Fruit fly (Drosophila melanogaster) whole organism, embryonic: ENCODE results near the gene CG8236.

ENCODE experiments used
- Antp ChIP-seq: fragments of 200-800 bp; sonication (Bioruptor generic); optimal IDR thresholded peaks from 3 replicates; lab custom pipeline; 2016; ENCODE audit warnings: missing biosample characterization, missing genetic modification characterization
- Atf3 ChIP-seq: fragments of 200-800 bp; sonication (Bioruptor generic); optimal IDR thresholded peaks from 3 replicates; lab custom pipeline; 2016; ENCODE audit warnings: missing biosample characterization, missing genetic modification characterization
- CG10366 ChIP-seq: fragments of 200-800 bp; sonication (Bioruptor generic); IDR thresholded peaks from 2 replicates; pipeline ENCODE4 v1.3.6; 2022; ENCODE audit warnings: missing biosample characterization, missing genetic modification characterization
- CG11247 ChIP-seq: fragments of 200-800 bp; sonication (Bioruptor generic); IDR thresholded peaks from 2 replicates; pipeline ENCODE4 v1.3.6; 2022; ENCODE audit warnings: missing biosample characterization, missing genetic modification characterization
- CG11695 ChIP-seq: fragments of 200-800 bp; sonication (Bioruptor generic); IDR thresholded peaks from 3 replicates; pipeline ENCODE4 v1.3.6; 2022; ENCODE audit warnings: missing biosample characterization, missing genetic modification characterization
- CG12104 ChIP-seq: fragments of 200-800 bp; sonication (Bioruptor generic); optimal IDR thresholded peaks from 3 replicates; lab custom pipeline; 2016; ENCODE audit warnings: missing biosample characterization, missing genetic modification characterization
- CG12236 ChIP-seq: fragments of 200-800 bp; sonication (Bioruptor generic); optimal IDR thresholded peaks from 2 replicates; lab custom pipeline; 2016; ENCODE audit warnings: missing biosample characterization, missing genetic modification characterization
- CG12391 ChIP-seq: fragments of 200-800 bp; sonication (Bioruptor generic); optimal IDR thresholded peaks from 3 replicates; lab custom pipeline; 2018; ENCODE audit warnings: missing biosample characterization, mild to moderate bottlenecking, missing genetic modification characterization, moderate library complexity
- CG14050 ChIP-seq: fragments of 200-800 bp; sonication (Bioruptor generic); IDR thresholded peaks from 3 replicates; pipeline ENCODE4 v1.3.6; 2022; ENCODE audit warnings: missing biosample characterization, missing genetic modification characterization
- CG14965 ChIP-seq: fragments of 200-800 bp; sonication (Bioruptor generic); optimal IDR thresholded peaks from 2 replicates; lab custom pipeline; 2016; ENCODE audit warnings: missing biosample characterization, missing genetic modification characterization, borderline replicate concordance
- CG16779 ChIP-seq: fragments of 200-800 bp; sonication (Bioruptor generic); IDR thresholded peaks from 2 replicates; pipeline ENCODE4 v1.3.6; 2022; ENCODE audit warnings: missing biosample characterization, missing genetic modification characterization
- CG16813 ChIP-seq: fragments of 200-800 bp; sonication (Bioruptor generic); IDR thresholded peaks from 3 replicates; pipeline ENCODE4 v1.3.6; 2022; ENCODE audit warnings: missing biosample characterization, missing genetic modification characterization; ENCODE audit not compliant: partially characterized antibody
- CG30431 ChIP-seq: fragments of 200-800 bp; sonication (Bioruptor generic); optimal IDR thresholded peaks from 2 replicates; lab custom pipeline; 2017; ENCODE audit warnings: missing biosample characterization, missing genetic modification characterization
- CG31365 ChIP-seq: fragments of 200-800 bp; sonication (Bioruptor generic); optimal IDR thresholded peaks from 2 replicates; lab custom pipeline; 2018; ENCODE audit warnings: missing biosample characterization, mild to moderate bottlenecking, missing genetic modification characterization
- CG33557 ChIP-seq: fragments of 200-800 bp; sonication (Bioruptor generic); optimal IDR thresholded peaks from 2 replicates; lab custom pipeline; 2019; ENCODE audit warnings: missing biosample characterization, mild to moderate bottlenecking, missing genetic modification characterization, moderate library complexity
- CG34422 ChIP-seq: fragments of 200-800 bp; sonication (Bioruptor generic); IDR thresholded peaks from 3 replicates; pipeline ENCODE4 v1.3.6; 2022; ENCODE audit warnings: missing biosample characterization, missing genetic modification characterization
- CG3838 ChIP-seq: fragments of 200-800 bp; sonication (Bioruptor generic); optimal IDR thresholded peaks from 3 replicates; lab custom pipeline; 2016; ENCODE audit warnings: missing biosample characterization, missing genetic modification characterization
- CG4820 ChIP-seq: fragments of 200-800 bp; sonication (Bioruptor generic); optimal IDR thresholded peaks from 3 replicates; lab custom pipeline; 2016; ENCODE audit warnings: missing biosample characterization, missing genetic modification characterization
- CG6765 ChIP-seq: fragments of 200-800 bp; sonication (Bioruptor generic); optimal IDR thresholded peaks from 3 replicates; lab custom pipeline; 2017; ENCODE audit warnings: missing biosample characterization, mild to moderate bottlenecking, missing genetic modification characterization
- CG6813 ChIP-seq: fragments of 200-800 bp; sonication (Bioruptor generic); optimal IDR thresholded peaks from 2 replicates; lab custom pipeline; 2017; ENCODE audit warnings: missing biosample characterization, missing genetic modification characterization, mild to moderate bottlenecking, moderate library complexity, missing genetic modification reagents
- CG7271 ChIP-seq: fragments of 200-800 bp; sonication (Bioruptor generic); optimal IDR thresholded peaks from 2 replicates; lab custom pipeline; 2018; ENCODE audit warnings: missing biosample characterization, mild to moderate bottlenecking, missing genetic modification characterization, moderate library complexity
- CG8089 ChIP-seq: fragments of 200-800 bp; sonication (Bioruptor generic); optimal IDR thresholded peaks from 3 replicates; lab custom pipeline; 2016; ENCODE audit warnings: missing biosample characterization, missing genetic modification characterization
- CG8281 ChIP-seq: fragments of 200-800 bp; sonication (Bioruptor generic); optimal IDR thresholded peaks from 2 replicates; lab custom pipeline; 2018; ENCODE audit warnings: missing biosample characterization, mild to moderate bottlenecking, missing genetic modification characterization, moderate library complexity
- CG8290 ChIP-seq, 3 experiments: fragments of 200-800 bp; sonication (Bioruptor generic); optimal IDR thresholded peaks; 2 replicates each; lab custom pipeline; 2016 to 2019; ENCODE audit warnings: missing biosample characterization in 3 of 3, missing genetic modification characterization in 3 of 3, mild to moderate bottlenecking in 2 of 3, moderate library complexity in 1 of 3
- CG8765 ChIP-seq: fragments of 200-800 bp; sonication (Bioruptor generic); IDR thresholded peaks from 2 replicates; pipeline ENCODE4 v1.3.6; 2022; ENCODE audit warnings: missing biosample characterization, missing genetic modification characterization
- CG9215 ChIP-seq: fragments of 200-800 bp; sonication (Bioruptor generic); IDR thresholded peaks from 2 replicates; pipeline ENCODE4 v1.3.6; 2022; ENCODE audit warnings: missing biosample characterization, missing genetic modification characterization
- CrebB ChIP-seq: fragments of 200-800 bp; sonication (Bioruptor generic); optimal IDR thresholded peaks from 3 replicates; lab custom pipeline; 2018; ENCODE audit warnings: missing biosample characterization, mild to moderate bottlenecking, missing genetic modification characterization
- Dip2 ChIP-seq: fragments of 200-800 bp; sonication (Bioruptor generic); IDR thresholded peaks from 2 replicates; pipeline ENCODE4 v1.3.6; 2022; ENCODE audit warnings: missing biosample characterization, missing genetic modification characterization
- Ets65A ChIP-seq: fragments of 200-800 bp; sonication (Bioruptor generic); peaks from one replicate; lab custom pipeline; 2016; ENCODE audit warnings: missing biosample characterization, missing genetic modification characterization
- Hand ChIP-seq: fragments of 200-800 bp; sonication (Bioruptor generic); optimal IDR thresholded peaks from 2 replicates; lab custom pipeline; 2017; ENCODE audit warnings: mild to moderate bottlenecking, missing biosample characterization, missing genetic modification reagents, missing genetic modification characterization
- Max ChIP-seq: fragments of 200-800 bp; sonication (Bioruptor generic); optimal IDR thresholded peaks from 2 replicates; lab custom pipeline; 2016; ENCODE audit warnings: missing biosample characterization, mild to moderate bottlenecking, missing genetic modification characterization
- Ravus ChIP-seq: fragments of 200-800 bp; sonication (Bioruptor generic); IDR thresholded peaks from 2 replicates; pipeline ENCODE4 v1.3.6; 2022; ENCODE audit warnings: missing biosample characterization, missing genetic modification characterization
- Sry-δ ChIP-seq: fragments of 200-800 bp; sonication (Bioruptor generic); optimal IDR thresholded peaks from 2 replicates; lab custom pipeline; 2016; ENCODE audit warnings: missing biosample characterization, missing genetic modification characterization
- Stat92E ChIP-seq, 3 experiments: fragments of >200 bp in 2 of 3; fragments of 200-800 bp in 1 of 3; sonication (Bioruptor generic) in 1 of 3; optimal IDR thresholded peaks; 2 replicates each; lab custom pipeline; 2017 to 2019; ENCODE audit warnings: missing biosample characterization in 3 of 3, missing genetic modification characterization in 3 of 3, mild to moderate bottlenecking in 1 of 3, moderate library complexity in 1 of 3
- ase ChIP-seq: fragments of 200-800 bp; sonication (Bioruptor generic); IDR thresholded peaks from 3 replicates; pipeline ENCODE4 v1.3.6; 2022; ENCODE audit warnings: missing biosample characterization, missing genetic modification characterization
- bab2 ChIP-seq: fragments of 200-800 bp; sonication (Bioruptor generic); optimal IDR thresholded peaks from 2 replicates; lab custom pipeline; 2016; ENCODE audit warnings: missing biosample characterization, missing genetic modification characterization
- btn ChIP-seq: fragments of 200-800 bp; sonication (Bioruptor generic); optimal IDR thresholded peaks from 2 replicates; lab custom pipeline; 2016; ENCODE audit warnings: missing biosample characterization, missing genetic modification characterization
- crp ChIP-seq, 2 experiments: fragments of 200-800 bp; sonication (Bioruptor generic); optimal IDR thresholded peaks; 2 replicates in 1 of 2; 3 replicates in 1 of 2; lab custom pipeline; 2017; ENCODE audit warnings: missing biosample characterization in 2 of 2, missing genetic modification characterization in 2 of 2, mild to moderate bottlenecking in 1 of 2, moderate library complexity in 1 of 2
- dan ChIP-seq: fragments of 200-800 bp; sonication (Bioruptor generic); IDR thresholded peaks from 2 replicates; pipeline ENCODE4 v1.3.6; 2022; ENCODE audit warnings: missing biosample characterization, missing genetic modification characterization
- dimm ChIP-seq: fragments of 200-800 bp; sonication (Bioruptor generic); IDR thresholded peaks from 2 replicates; pipeline ENCODE4 v1.3.6; 2022; ENCODE audit warnings: missing biosample characterization, missing genetic modification characterization
- dm ChIP-seq: fragments of 200-800 bp; sonication (Bioruptor generic); optimal IDR thresholded peaks from 3 replicates; lab custom pipeline; 2016; ENCODE audit warnings: missing biosample characterization, missing genetic modification characterization
- fd3F ChIP-seq: fragments of 200-800 bp; sonication (Bioruptor generic); optimal IDR thresholded peaks from 2 replicates; lab custom pipeline; 2018; ENCODE audit warnings: missing biosample characterization, mild to moderate bottlenecking, missing genetic modification characterization, moderate library complexity
- gcm ChIP-seq: fragments of 200-800 bp; sonication (Bioruptor generic); optimal IDR thresholded peaks from 2 replicates; lab custom pipeline; 2019; ENCODE audit warnings: missing biosample characterization, mild to moderate bottlenecking, missing genetic modification characterization, moderate library complexity
- gsb-n ChIP-seq: fragments of 200-800 bp; sonication (Bioruptor generic); optimal IDR thresholded peaks from 3 replicates; lab custom pipeline; 2018; ENCODE audit warnings: missing biosample characterization, mild to moderate bottlenecking, missing genetic modification characterization
- inv ChIP-seq: fragments of 200-800 bp; sonication (Bioruptor generic); IDR thresholded peaks from 2 replicates; pipeline ENCODE4 v1.3.6; 2022; ENCODE audit warnings: missing biosample characterization, missing genetic modification characterization; ENCODE audit not compliant: partially characterized antibody
- klu ChIP-seq: fragments of 200-800 bp; sonication (Bioruptor generic); IDR thresholded peaks from 2 replicates; pipeline ENCODE4 v1.3.6; 2022; ENCODE audit warnings: missing biosample characterization, missing genetic modification characterization
- nom ChIP-seq: fragments of 200-800 bp; sonication (Bioruptor generic); optimal IDR thresholded peaks from 2 replicates; lab custom pipeline; 2017; ENCODE audit warnings: missing biosample characterization, missing genetic modification characterization, mild to moderate bottlenecking, moderate library complexity, missing genetic modification reagents
- slbo ChIP-seq: fragments of 200-800 bp; sonication (Bioruptor generic); IDR thresholded peaks from 2 replicates; pipeline ENCODE4 v1.3.6; 2022; ENCODE audit warnings: missing biosample characterization, missing genetic modification characterization
- so ChIP-seq: fragments of 200-800 bp; sonication (Bioruptor generic); IDR thresholded peaks from 3 replicates; pipeline ENCODE4 v1.3.6; 2022; ENCODE audit warnings: missing biosample characterization, missing genetic modification characterization
- ssp ChIP-seq: fragments of 200-800 bp; sonication (Bioruptor generic); IDR thresholded peaks from 2 replicates; pipeline ENCODE4 v1.3.6; 2022; ENCODE audit warnings: missing biosample characterization, missing genetic modification characterization
- yki ChIP-seq: fragments of >200 bp; optimal IDR thresholded peaks from 3 replicates; lab custom pipeline; 2018

The CG8236 gene

dm6 chr3R:8744198-8744597 is 25.0 kb upstream of the CG8236 start (continued):
- TF ChIP-seq CG34422 (GFP tag; lab: Robert Waterston, UW) (no peak), dm (GFP tag; lab: Kevin White, UChicago) (no peak), CG33557 (GFP tag; lab: Kevin White, UChicago) (no peak), CG12236 (GFP tag; lab: Kevin White, UChicago) (no peak), slbo (GFP tag; lab: Robert Waterston, UW) (peak; percentile 35; the same call in 1 of the 2 replicates), bab2 (GFP tag; lab: Kevin White, UChicago) (no peak), CG14050 (GFP tag; lab: Robert Waterston, UW) (peak; percentile 12; the same call in 2 of the 3 replicates), CG8089 (peak; percentile 11), ssp (GFP tag; lab: Robert Waterston, UW) (no peak), CG10366 (GFP tag; lab: Robert Waterston, UW) (peak; percentile 45), CG16779 (GFP tag; lab: Robert Waterston, UW) (no peak), CrebB (tag; lab: Kevin White, UChicago) (no peak), Hand (no peak), Ravus (GFP tag; lab: Robert Waterston, UW) (no peak), CG3838 (no peak), dan (GFP tag; lab: Robert Waterston, UW) (no peak), CG12391 (tag; lab: Kevin White, UChicago) (peak; percentile 43), Sry-δ (GFP tag; lab: Kevin White, UChicago) (no peak), so (GFP tag; lab: Robert Waterston, UW) (peak; percentile 42; the same call in 1 of the 3 replicates), CG8290 (GFP tag; optimal IDR thresholded peaks at IDR 0.05; lab: Kevin White, UChicago) (no peak), CG8290 (tag; optimal IDR thresholded peaks at IDR 0.05; lab: Kevin White, UChicago) (peak in 1 of 2 experiments; percentile 23), ase (GFP tag; lab: Robert Waterston, UW) (peak; percentile 58; the same call in 1 of the 3 replicates), CG6813 (no peak), btn (GFP tag; lab: Kevin White, UChicago) (no peak), yki (lab: Kevin White, UChicago) (no peak), fd3F (peak; percentile 29), CG11695 (peak; percentile 42; the same call in 2 of the 3 replicates), CG6765 (GFP tag; lab: Kevin White, UChicago) (no peak), CG7271 (no peak), Max (peak; percentile 14), CG12104 (GFP tag; lab: Kevin White, UChicago) (no peak), CG14965 (GFP tag; lab: Kevin White, UChicago) (no peak), CG16813 (GFP tag; lab: Robert Waterston, UW) (no peak), CG11247 (peak; percentile 41; the same call in 1 of the 2 replicates), Stat92E (GFP tag; optimal IDR thresholded peaks at IDR 0.05; lab: Kevin White, UChicago) (no peak), gcm (peak; percentile 33), CG8765 (GFP tag; lab: Robert Waterston, UW) (no peak), crp (GFP tag; optimal IDR thresholded peaks at IDR 0.05; lab: Kevin White, UChicago) (no peak), Ets65A (GFP tag; lab: Kevin White, UChicago) (no peak), Atf3 (GFP tag; lab: Kevin White, UChicago) (no peak), CG31365 (tag; lab: Kevin White, UChicago) (no peak), nom (GFP tag; lab: Kevin White, UChicago) (no peak), inv (GFP tag; lab: Robert Waterston, UW) (no peak), Dip2 (GFP tag; lab: Robert Waterston, UW) (no peak), Antp (GFP tag; lab: Kevin White, UChicago) (peak; percentile 58), CG30431 (GFP tag; lab: Kevin White, UChicago) (peak; percentile 22), klu (GFP tag; lab: Robert Waterston, UW) (no peak), CG9215 (GFP tag; lab: Robert Waterston, UW) (peak; percentile 23; the same call in 1 of the 2 replicates), CG4820 (peak; percentile 45), CG8281 (tag; lab: Kevin White, UChicago) (no peak), dimm (GFP tag; lab: Robert Waterston, UW) (0 out of 2 replicates have a peak, but pooled peaks have one; percentile 32), gsb-n (tag; lab: Kevin White, UChicago) (peak; percentile 15)
